Fruit fly (Drosophila melanogaster): ENCODE data around the gene mRpS26.

- no peak for TF ChIP-seq CTCF (optimal IDR thresholded peaks at IDR 0.05)
- no peak for TF ChIP-seq CG8478 (optimal IDR thresholded peaks at IDR 0.05)
Measured at dm6 chr3L:18102161-18102565, 4.2 kb upstream of the mRpS26 start.

All from S2 (cell line).